Fruit fly (Drosophila melanogaster): ENCODE data around the gene CG44475.

The CG44475 gene

DNA sequence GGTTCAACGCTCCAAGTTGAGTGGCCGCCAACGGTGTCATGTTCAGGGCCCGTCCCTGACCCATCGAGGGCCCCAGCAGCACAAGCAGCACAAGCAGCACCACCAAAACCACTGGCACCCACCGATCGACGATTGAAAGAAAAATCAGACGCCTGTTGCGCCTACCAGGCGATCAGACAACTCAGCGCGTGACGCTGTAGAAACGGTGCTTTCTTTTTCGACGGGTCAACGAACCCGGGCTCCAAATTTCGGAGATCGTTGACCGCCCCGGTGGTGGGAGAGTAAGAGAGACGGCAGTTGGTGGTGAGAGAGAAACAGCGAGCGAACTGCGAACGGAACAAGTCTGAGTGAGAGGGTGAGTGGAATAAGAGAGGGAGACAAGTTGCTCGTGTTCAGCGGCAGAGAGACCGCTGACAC, 28.6 kb upstream of the CG44475 start:
- TF ChIP-seq EcR (GFP tag; optimal IDR thresholded peaks at IDR 0.05) (peak; percentile 100), Pif1A (GFP tag; optimal IDR thresholded peaks at IDR 0.05) (no peak), CG12605 (GFP tag; IDR thresholded peaks at IDR 0.05) (no peak), CG13204 (GFP tag; optimal IDR thresholded peaks at IDR 0.05) (peak; percentile 60), CG4496 (GFP tag; IDR thresholded peaks at IDR 0.05) (no peak), Pif1B (GFP tag; optimal IDR thresholded peaks at IDR 0.05) (no peak), CG15710 (tag; optimal IDR thresholded peaks at IDR 0.05) (no peak)

dm6 chr2L:15910937-15911590, 28.1 kb upstream of the CG44475 start:
- TF ChIP-seq CG32121 (GFP tag; IDR thresholded peaks at IDR 0.05), result peak; percentile 94
- TF ChIP-seq Pif1B (GFP tag; optimal IDR thresholded peaks at IDR 0.05), result peak; percentile 96
- peak; percentile 95 for TF ChIP-seq Snoo (tag; optimal IDR thresholded peaks at IDR 0.05)
- no peak for TF ChIP-seq EcR (GFP tag; optimal IDR thresholded peaks at IDR 0.05)
- TF ChIP-seq Ets98B (GFP tag; IDR thresholded peaks at IDR 0.05), result peak; percentile 91
- TF ChIP-seq CG34367 (tag; optimal IDR thresholded peaks at IDR 0.05), result peak; percentile 96
- peak; percentile 93 for TF ChIP-seq CG9948 (tag; optimal IDR thresholded peaks at IDR 0.05)
- peak; percentile 88 for TF ChIP-seq D1 (tag; optimal IDR thresholded peaks at IDR 0.05)
- TF ChIP-seq CG13204 (GFP tag; optimal IDR thresholded peaks at IDR 0.05), result peak; percentile 81
- peak; percentile 79 for TF ChIP-seq CG14655 (GFP tag; optimal IDR thresholded peaks at IDR 0.05)
- TF ChIP-seq CG8159 (tag; optimal IDR thresholded peaks at IDR 0.05), result peak; percentile 95
- TF ChIP-seq CG4496 (GFP tag; IDR thresholded peaks at IDR 0.05), result peak; percentile 94
- TF ChIP-seq fd96Ca (GFP tag; IDR thresholded peaks at IDR 0.05), result peak; percentile 88
- TF ChIP-seq CG8301 (tag; optimal IDR thresholded peaks at IDR 0.05), result peak; percentile 83
- peak; percentile 92 for TF ChIP-seq CG15710 (tag; optimal IDR thresholded peaks at IDR 0.05)
- TF ChIP-seq CG12605 (GFP tag; IDR thresholded peaks at IDR 0.05), result peak; percentile 90
- TF ChIP-seq CG10348 (GFP tag; IDR thresholded peaks at IDR 0.05), result peak; percentile 80
- peak; percentile 96 for TF ChIP-seq Pif1A (GFP tag; optimal IDR thresholded peaks at IDR 0.05)
- peak; percentile 81 for TF ChIP-seq rn (GFP tag; IDR thresholded peaks at IDR 0.05)
- TF ChIP-seq gl (tag; optimal IDR thresholded peaks at IDR 0.05), result peak; percentile 90
- TF ChIP-seq CG17806 (tag; optimal IDR thresholded peaks at IDR 0.05), result peak; percentile 93

dm6 chr2L:15909826-15910225, 26.8 kb upstream of the CG44475 start:
- TF ChIP-seq EcR (GFP tag; optimal IDR thresholded peaks at IDR 0.05), result peak; percentile 83
- no peak for TF ChIP-seq CG14655 (GFP tag; optimal IDR thresholded peaks at IDR 0.05)
- no peak for TF ChIP-seq CG12605 (GFP tag; IDR thresholded peaks at IDR 0.05)
- TF ChIP-seq CG34367 (tag; optimal IDR thresholded peaks at IDR 0.05), result no peak
- no peak for TF ChIP-seq fd96Ca (GFP tag; IDR thresholded peaks at IDR 0.05)
- TF ChIP-seq CG9948 (tag; optimal IDR thresholded peaks at IDR 0.05), result no peak
- TF ChIP-seq CG8159 (tag; optimal IDR thresholded peaks at IDR 0.05), result no peak

DNA sequence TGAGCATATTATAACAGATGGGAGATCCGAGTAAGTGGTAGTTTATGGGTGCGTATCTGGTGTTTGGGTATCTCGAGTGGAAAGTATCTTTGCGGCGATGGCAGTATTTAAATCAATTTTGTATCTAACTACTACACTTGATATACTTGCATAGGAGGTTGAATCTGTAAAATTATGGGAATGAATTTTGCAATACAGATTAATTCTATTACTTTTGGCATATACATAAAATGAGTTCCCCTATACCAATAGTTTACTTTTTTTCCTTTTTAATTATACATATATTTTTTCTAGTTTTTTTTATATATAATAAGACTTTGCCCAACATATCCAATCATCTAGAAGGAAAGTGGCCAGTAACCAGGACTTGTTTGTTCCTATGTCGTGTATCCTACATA, 26.3 kb upstream of the CG44475 start:
- TF ChIP-seq CG17806 (tag; optimal IDR thresholded peaks at IDR 0.05), result peak; percentile 73
- TF ChIP-seq CG4496 (GFP tag; IDR thresholded peaks at IDR 0.05), result no peak
- TF ChIP-seq CG34367 (tag; optimal IDR thresholded peaks at IDR 0.05), result peak; percentile 61
- TF ChIP-seq CG13204 (GFP tag; optimal IDR thresholded peaks at IDR 0.05), result no peak
- TF ChIP-seq CG14655 (GFP tag; optimal IDR thresholded peaks at IDR 0.05), result no peak
- no peak for TF ChIP-seq CG32121 (GFP tag; IDR thresholded peaks at IDR 0.05)
- TF ChIP-seq CG12605 (GFP tag; IDR thresholded peaks at IDR 0.05), result no peak
- TF ChIP-seq Pif1A (GFP tag; optimal IDR thresholded peaks at IDR 0.05), result peak; percentile 60
- TF ChIP-seq rn (GFP tag; IDR thresholded peaks at IDR 0.05), result no peak
- TF ChIP-seq Snoo (tag; optimal IDR thresholded peaks at IDR 0.05), result no peak
- TF ChIP-seq Pif1B (GFP tag; optimal IDR thresholded peaks at IDR 0.05), result no peak
- TF ChIP-seq fd96Ca (GFP tag; IDR thresholded peaks at IDR 0.05), result no peak
- no peak for TF ChIP-seq gl (tag; optimal IDR thresholded peaks at IDR 0.05)
- peak; percentile 34 for TF ChIP-seq D1 (tag; optimal IDR thresholded peaks at IDR 0.05)
- TF ChIP-seq CG9948 (tag; optimal IDR thresholded peaks at IDR 0.05), result peak; percentile 84
- TF ChIP-seq CG15710 (tag; optimal IDR thresholded peaks at IDR 0.05), result peak; percentile 83
- no peak for TF ChIP-seq CG10348 (GFP tag; IDR thresholded peaks at IDR 0.05)
- TF ChIP-seq EcR (GFP tag; optimal IDR thresholded peaks at IDR 0.05), result no peak
- no peak for TF ChIP-seq Ets98B (GFP tag; IDR thresholded peaks at IDR 0.05)
- TF ChIP-seq CG8159 (tag; optimal IDR thresholded peaks at IDR 0.05), result peak; percentile 84
- no peak for TF ChIP-seq CG8301 (tag; optimal IDR thresholded peaks at IDR 0.05)

dm6 chr2L:15908496-15909276, 25.7 kb upstream of the CG44475 start:
- TF ChIP-seq CG34367 (tag; optimal IDR thresholded peaks at IDR 0.05), result no peak
- TF ChIP-seq Snoo (tag; optimal IDR thresholded peaks at IDR 0.05), result no peak
- TF ChIP-seq EcR (GFP tag; optimal IDR thresholded peaks at IDR 0.05), result peak; percentile 98
- no peak for TF ChIP-seq Ets98B (GFP tag; IDR thresholded peaks at IDR 0.05)

DNA sequence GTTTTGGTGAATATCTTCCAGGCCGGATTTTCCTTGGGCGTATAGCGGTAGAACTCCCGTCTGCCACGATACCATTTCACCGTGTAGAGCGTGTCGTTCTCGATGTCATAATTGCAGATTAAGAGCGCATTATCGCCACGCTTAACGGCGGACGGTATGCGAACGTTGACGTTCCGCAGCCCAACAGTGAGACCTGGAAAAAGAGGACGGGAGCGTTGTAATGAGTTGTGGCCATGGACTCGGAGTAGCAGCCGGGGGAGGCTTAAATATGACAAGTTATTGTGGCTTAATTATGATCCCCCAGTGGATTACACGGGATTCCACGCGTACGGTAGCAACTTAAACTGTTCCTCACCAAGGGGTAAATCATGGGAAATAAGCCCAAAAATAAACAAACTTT, 25.1 kb upstream of the CG44475 start:
- TF ChIP-seq EcR (GFP tag; optimal IDR thresholded peaks at IDR 0.05) (peak; percentile 65), CG13204 (GFP tag; optimal IDR thresholded peaks at IDR 0.05) (peak; percentile 63), CG34367 (tag; optimal IDR thresholded peaks at IDR 0.05) (no peak)

Data from whole organism, pupa.